Worm (Caenorhabditis elegans): ENCODE measurements around the gene zmp-3.

The zmp-3 gene

DNA sequence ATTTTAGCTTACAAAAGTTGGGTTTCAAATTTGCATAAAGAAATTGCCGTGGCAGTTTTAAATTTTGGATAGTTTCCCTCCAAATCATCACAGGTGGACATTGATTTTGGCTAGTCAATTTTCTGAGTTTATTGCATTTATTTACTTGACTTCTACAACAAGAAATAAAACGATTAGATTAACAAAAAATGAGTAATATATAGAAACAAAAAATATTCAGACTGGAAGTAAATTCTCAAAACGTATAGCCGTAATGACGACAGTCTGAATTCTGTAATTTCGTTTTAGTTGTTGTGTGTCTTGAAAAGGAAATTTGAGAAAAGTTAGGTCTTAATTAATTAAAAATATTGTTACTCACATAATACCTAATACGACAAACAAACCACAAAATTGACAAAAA, 29.1 kb upstream of the zmp-3 start, which contains the start of gene srw-141:
srw-141 (minus strand) TSS at position 101 of the 400 bp plus-strand sequence.
- TF ChIP-seq eor-1 (tag; optimal IDR thresholded peaks at IDR 0.05) (no peak), egl-27 (tag; optimal IDR thresholded peaks at IDR 0.05) (no peak), nhr-25 (tag; optimal IDR thresholded peaks at IDR 0.05) (no peak), ceh-9 (tag; optimal IDR thresholded peaks at IDR 0.05) (no peak), fkh-2 (tag; optimal IDR thresholded peaks at IDR 0.05) (no peak), jun-1 (tag; optimal IDR thresholded peaks at IDR 0.05) (no peak), snpc-4 (tag; optimal IDR thresholded peaks at IDR 0.05) (no peak), ceh-28 (tag; optimal IDR thresholded peaks at IDR 0.05) (no peak), daf-12 (tag; optimal IDR thresholded peaks at IDR 0.05) (no peak), nhr-67 (tag; optimal IDR thresholded peaks at IDR 0.05) (no peak), pqm-1 (tag; optimal IDR thresholded peaks at IDR 0.05) (no peak), ztf-11 (tag; optimal IDR thresholded peaks at IDR 0.05) (no peak)

ce11 chrV:2934075-2934474, 24.6 kb upstream of the zmp-3 start, which contains the start of gene srh-247:
srh-247 (minus strand) TSS chrV:2934175.
- TF ChIP-seq ceh-9 (tag; optimal IDR thresholded peaks at IDR 0.05), result no peak
- no peak for TF ChIP-seq skn-1 (tag; optimal IDR thresholded peaks at IDR 0.05)
- no peak for TF ChIP-seq nhr-25 (tag; optimal IDR thresholded peaks at IDR 0.05)
- TF ChIP-seq nhr-23 (tag; optimal IDR thresholded peaks at IDR 0.05), result no peak
- no peak for TF ChIP-seq ceh-82 (tag; optimal IDR thresholded peaks at IDR 0.05)
- TF ChIP-seq unc-62 (GFP tag; optimal IDR thresholded peaks at IDR 0.05), result no peak
- no peak for TF ChIP-seq daf-12 (tag; optimal IDR thresholded peaks at IDR 0.05)
- no peak for TF ChIP-seq fos-1 (tag; optimal IDR thresholded peaks at IDR 0.05)
- no peak for TF ChIP-seq lin-15B (tag; optimal IDR thresholded peaks at IDR 0.05)
- TF ChIP-seq fkh-2 (tag; optimal IDR thresholded peaks at IDR 0.05), result no peak
- no peak for TF ChIP-seq zag-1 (tag; optimal IDR thresholded peaks at IDR 0.05)
- TF ChIP-seq egl-5 (tag; optimal IDR thresholded peaks at IDR 0.05), result no peak
- no peak for TF ChIP-seq sea-2 (GFP tag; optimal IDR thresholded peaks at IDR 0.05)
- TF ChIP-seq egl-27 (tag; optimal IDR thresholded peaks at IDR 0.05), result no peak
- no peak for TF ChIP-seq nhr-11 (tag; optimal IDR thresholded peaks at IDR 0.05)
- no peak for TF ChIP-seq ztf-4 (tag; optimal IDR thresholded peaks at IDR 0.05)
- TF ChIP-seq ceh-16 (tag; optimal IDR thresholded peaks at IDR 0.05), result no peak

ce11 chrV:2931252-2931651, 21.8 kb upstream of the zmp-3 start, which contains the start of gene C31B8.1:
C31B8.1 (plus strand) TSS chrV:2931552.
- TF ChIP-seq egl-27 (tag; optimal IDR thresholded peaks at IDR 0.05), result no peak
- no peak for TF ChIP-seq mdl-1 (tag; optimal IDR thresholded peaks at IDR 0.05)
- TF ChIP-seq nhr-23 (tag; optimal IDR thresholded peaks at IDR 0.05), result no peak
- TF ChIP-seq ceh-16 (tag; optimal IDR thresholded peaks at IDR 0.05), result no peak
- TF ChIP-seq unc-39 (tag; optimal IDR thresholded peaks at IDR 0.05), result no peak
- TF ChIP-seq R02D3.7 (tag; optimal IDR thresholded peaks at IDR 0.05), result no peak
- no peak for TF ChIP-seq eor-1 (tag; optimal IDR thresholded peaks at IDR 0.05)
- no peak for TF ChIP-seq hmg-11 (tag; optimal IDR thresholded peaks at IDR 0.05)
- no peak for TF ChIP-seq nhr-67 (tag; optimal IDR thresholded peaks at IDR 0.05)
- no peak for TF ChIP-seq ztf-11 (tag; optimal IDR thresholded peaks at IDR 0.05)
- no peak for TF ChIP-seq nhr-25 (tag; optimal IDR thresholded peaks at IDR 0.05)
- no peak for TF ChIP-seq fos-1 (tag; optimal IDR thresholded peaks at IDR 0.05)
- TF ChIP-seq aly-2 (tag; optimal IDR thresholded peaks at IDR 0.05), result no peak
- TF ChIP-seq nhr-77 (tag; optimal IDR thresholded peaks at IDR 0.05), result no peak
- no peak for TF ChIP-seq lin-39 (tag; optimal IDR thresholded peaks at IDR 0.05)
- TF ChIP-seq lin-15B (tag; optimal IDR thresholded peaks at IDR 0.05), result no peak

DNA sequence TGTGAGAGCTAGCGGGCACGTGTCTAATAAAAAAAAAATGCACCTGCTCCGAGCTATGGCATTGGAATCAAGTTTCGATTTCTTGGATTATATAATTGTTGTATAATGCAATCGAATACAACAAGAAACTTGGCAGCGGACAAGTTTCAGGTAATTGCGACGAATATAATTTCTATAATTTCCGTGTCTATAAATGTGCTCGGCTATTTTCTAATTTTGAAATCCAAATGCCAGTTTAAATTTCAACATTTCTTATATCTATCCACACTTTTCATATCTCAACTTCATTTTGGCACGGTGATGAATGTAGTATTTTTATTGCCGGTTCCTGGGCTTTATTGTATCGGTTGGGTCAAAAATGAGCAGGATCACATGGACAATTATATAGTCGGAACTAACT, 20.3 kb upstream of the zmp-3 start, which contains the start of gene C31B8.16:
C31B8.16 (plus strand) TSS at position 301 of the 400 bp plus-strand sequence.
- TF ChIP-seq unc-62 (GFP tag; optimal IDR thresholded peaks at IDR 0.05) (no peak), egl-27 (tag; optimal IDR thresholded peaks at IDR 0.05) (no peak), ztf-4 (tag; optimal IDR thresholded peaks at IDR 0.05) (no peak), lin-39 (tag; optimal IDR thresholded peaks at IDR 0.05) (no peak), pqm-1 (tag; optimal IDR thresholded peaks at IDR 0.05) (no peak), ceh-16 (tag; optimal IDR thresholded peaks at IDR 0.05) (no peak), nhr-43 (tag; optimal IDR thresholded peaks at IDR 0.05; ENCODE audit: poor library complexity, severe bottlenecking) (no peak), egl-5 (tag; optimal IDR thresholded peaks at IDR 0.05) (no peak), skn-1 (tag; optimal IDR thresholded peaks at IDR 0.05) (no peak), lsy-12 (tag; optimal IDR thresholded peaks at IDR 0.05) (no peak), nfya-1 (tag; optimal IDR thresholded peaks at IDR 0.05; ENCODE audit: insufficient read depth) (no peak), pha-4 (tag; optimal IDR thresholded peaks at IDR 0.05) (no peak), nhr-11 (tag; optimal IDR thresholded peaks at IDR 0.05) (no peak), elt-3 (tag; optimal IDR thresholded peaks at IDR 0.05) (no peak), jun-1 (tag; optimal IDR thresholded peaks at IDR 0.05) (no peak), zag-1 (tag; optimal IDR thresholded peaks at IDR 0.05) (no peak), nhr-67 (tag; optimal IDR thresholded peaks at IDR 0.05) (no peak), lin-15B (tag; optimal IDR thresholded peaks at IDR 0.05) (no peak)
